Fruit fly (Drosophila melanogaster): ENCODE data around the gene crim.

- TF ChIP-seq psq (optimal IDR thresholded peaks at IDR 0.05): no peak
- TF ChIP-seq Myc (optimal IDR thresholded peaks at IDR 0.05): no peak
- no peak for TF ChIP-seq ttk (optimal IDR thresholded peaks at IDR 0.05)
- no peak for TF ChIP-seq insv (optimal IDR thresholded peaks at IDR 0.05)
- no peak for TF ChIP-seq Sin3A (optimal IDR thresholded peaks at IDR 0.05)
These were observed 17.0 kb upstream of the crim start, which contains the start of gene sunn for dm6 chr3L:11728147-11728546.

Data from Kc167 (cell line).